Worm (Caenorhabditis elegans) whole organism, midembryonic: Measurements from ENCODE around the gene sri-1.

ENCODE experiments used
- T22C8.4 ChIP-seq: fragments of 200-800 bp; sonication (Bioruptor generic); IDR thresholded peaks from 2 replicates; pipeline ENCODE4 v1.3.6; 2022; ENCODE audit warnings: missing genetic modification characterization, missing compliant biosample characterization
- cog-1 ChIP-seq: sonication (generic microtip); optimal IDR thresholded peaks from 2 replicates; lab custom pipeline; 2016; ENCODE audit warnings: missing genetic modification characterization, missing compliant biosample characterization
- flt-1 ChIP-seq: fragments of 200-800 bp; sonication (Bioruptor generic); IDR thresholded peaks from 2 replicates; pipeline ENCODE4 v1.3.6; 2022; ENCODE audit warnings: missing genetic modification characterization, missing compliant biosample characterization
- klf-2 ChIP-seq: fragments of 200-800 bp; sonication (Bioruptor generic); conservative IDR thresholded peaks from 2 replicates; pipeline ENCODE4 v1.3.6; 2022; ENCODE audit warnings: missing genetic modification reagents, missing genetic modification characterization, missing compliant biosample characterization
- med-1 ChIP-seq: sonication (generic microtip); optimal IDR thresholded peaks from 2 replicates; lab custom pipeline; 2017; ENCODE audit warnings: missing genetic modification characterization, mild to moderate bottlenecking, missing compliant biosample characterization, antibody characterized with exemption, missing genetic modification reagents; ENCODE audit not compliant: insufficient read depth
- ref-1 ChIP-seq: fragments of 200-800 bp; sonication (Bioruptor generic); conservative IDR thresholded peaks from 2 replicates; pipeline ENCODE4 v1.3.6; 2022; ENCODE audit warnings: missing genetic modification reagents, missing genetic modification characterization, missing compliant biosample characterization
- tab-1 ChIP-seq: fragments of 200-800 bp; sonication (Bioruptor generic); IDR thresholded peaks from 2 replicates; pipeline ENCODE4 v1.3.6; 2022; ENCODE audit warnings: missing genetic modification characterization, missing compliant biosample characterization
- ztf-23 ChIP-seq: fragments of 200-800 bp; sonication (Bioruptor generic); IDR thresholded peaks from 2 replicates; pipeline ENCODE4 v1.3.6; 2022; ENCODE audit warnings: missing genetic modification reagents, missing genetic modification characterization, missing compliant biosample characterization

- TF ChIP-seq tab-1 (GFP tag; lab: Robert Waterston, UW) (no peak), flt-1 (GFP tag; lab: Robert Waterston, UW) (no peak), ztf-23 (GFP tag; lab: Robert Waterston, UW) (no peak), T22C8.4 (GFP tag; lab: Robert Waterston, UW) (no peak), klf-2 (GFP tag; lab: Robert Waterston, UW) (no peak), cog-1 (tag; lab: Kevin White, UChicago) (no peak), ref-1 (GFP tag; lab: Robert Waterston, UW) (no peak), med-1 (no peak)
These were observed 3.4 kb upstream of the sri-1 start for ce11 chrV:15970820-15971219.
